Worm (Caenorhabditis elegans) whole organism, young adult: Measurements from ENCODE around the gene ucr-2.2.

ENCODE experiments used
- ceh-79 ChIP-seq: sonication (generic microtip); optimal IDR thresholded peaks from 2 replicates; lab custom pipeline; 2017; ENCODE audit warnings: mild to moderate bottlenecking, missing genetic modification characterization, missing compliant biosample characterization
- ets-4 ChIP-seq: fragments of 200-800 bp; sonication (Bioruptor generic); optimal IDR thresholded peaks from 2 replicates; lab custom pipeline; 2018; ENCODE audit warnings: mild to moderate bottlenecking, missing genetic modification characterization, missing compliant biosample characterization
- let-607 ChIP-seq, 2 experiments: fragments of 200-800 bp in 1 of 2; sonication (Bioruptor generic) in 1 of 2; sonication (generic microtip) in 1 of 2; optimal IDR thresholded peaks; 2 replicates each; lab custom pipeline; 2016 to 2018; ENCODE audit warnings: mild to moderate bottlenecking in 2 of 2, missing compliant biosample characterization in 2 of 2, missing genetic modification characterization in 2 of 2, moderate library complexity in 2 of 2, missing genotype in 1 of 2
- lsy-27 ChIP-seq: sonication (generic microtip); optimal IDR thresholded peaks from 2 replicates; lab custom pipeline; 2017; ENCODE audit warnings: missing genetic modification characterization, mild to moderate bottlenecking, missing compliant biosample characterization, antibody characterized with exemption, missing genotype, borderline replicate concordance; ENCODE audit not compliant: insufficient read depth
- madf-6 ChIP-seq: fragments of 200-800 bp; sonication (Bioruptor generic); IDR thresholded peaks from 2 replicates; pipeline ENCODE4 v1.3.6; 2022; ENCODE audit warnings: missing genetic modification reagents, missing genetic modification characterization, missing compliant biosample characterization
- nfyb-1 ChIP-seq: fragments of 200-800 bp; sonication (Bioruptor generic); IDR thresholded peaks from 2 replicates; pipeline ENCODE4 v1.3.6; 2022; ENCODE audit warnings: missing genetic modification reagents, missing genetic modification characterization, missing compliant biosample characterization
- nhr-90 ChIP-seq: sonication (generic microtip); optimal IDR thresholded peaks from 2 replicates; lab custom pipeline; 2016; ENCODE audit warnings: missing genotype, mild to moderate bottlenecking, missing genetic modification characterization, missing compliant biosample characterization
- pha-4 ChIP-seq: fragments of 150-350 bp; sonication (generic microtip); optimal IDR thresholded peaks from 2 replicates; lab custom pipeline; 2014; ENCODE audit warnings: missing biosample characterization, missing genetic modification reagents, missing genetic modification characterization
- sea-2 ChIP-seq: fragments of 200-800 bp; sonication (Bioruptor generic); IDR thresholded peaks from 2 replicates; pipeline ENCODE4 v1.3.6; 2022; ENCODE audit warnings: missing genetic modification characterization, missing compliant biosample characterization
- tlf-1 ChIP-seq: fragments of 200-800 bp; sonication (Bioruptor generic); optimal IDR thresholded peaks from 2 replicates; lab custom pipeline; 2018; ENCODE audit warnings: mild to moderate bottlenecking, missing genetic modification characterization, missing compliant biosample characterization

- TF ChIP-seq tlf-1 = no peak
- no peak for TF ChIP-seq pha-4
- no peak for TF ChIP-seq nfyb-1 (GFP tag; lab: Robert Waterston, UW)
- TF ChIP-seq ets-4 = no peak
- no peak for TF ChIP-seq lsy-27 (tag; lab: Kevin White, UChicago)
- no peak for TF ChIP-seq madf-6 (GFP tag; lab: Robert Waterston, UW)
- no peak for TF ChIP-seq ceh-79 (tag; lab: Kevin White, UChicago)
- TF ChIP-seq let-607 (tag; optimal IDR thresholded peaks at IDR 0.05; lab: Kevin White, UChicago) = no peak
- TF ChIP-seq sea-2 (GFP tag; lab: Robert Waterston, UW) = no peak
- no peak for TF ChIP-seq nhr-90 (tag; lab: Kevin White, UChicago)
Observed at ce11 chrX:15189823-15190222, 16.1 kb downstream of the ucr-2.2 start, which contains the start of gene T10B10.4.
